Worm (Caenorhabditis elegans) whole organism, L3 larva: ENCODE data around the gene W01A11.7.

Experiments used
- R02D3.7 ChIP-seq: fragments of 150-350 bp; optimal IDR thresholded peaks from 2 replicates; lab custom pipeline; 2014; ENCODE audit warnings: missing biosample characterization, missing genetic modification characterization
- aly-2 ChIP-seq: fragments of 150-350 bp; optimal IDR thresholded peaks from 2 replicates; lab custom pipeline; 2014; ENCODE audit warnings: missing biosample characterization, missing genetic modification characterization
- ama-1 ChIP-seq: fragments of 150-350 bp; optimal IDR thresholded peaks from 2 replicates; lab custom pipeline; 2018
- ceh-16 ChIP-seq: sonication (generic microtip); optimal IDR thresholded peaks from 2 replicates; lab custom pipeline; 2017; ENCODE audit warnings: missing biosample characterization, missing genetic modification characterization
- ceh-28 ChIP-seq: fragments of 150-350 bp; optimal IDR thresholded peaks from 2 replicates; lab custom pipeline; 2014; ENCODE audit warnings: missing biosample characterization, missing genetic modification reagents, missing genetic modification characterization
- ceh-82 ChIP-seq: fragments of 150-350 bp; optimal IDR thresholded peaks from 2 replicates; lab custom pipeline; 2014; ENCODE audit warnings: missing biosample characterization, missing genetic modification characterization
- ceh-9 ChIP-seq: sonication (generic microtip); optimal IDR thresholded peaks from 2 replicates; lab custom pipeline; 2018; ENCODE audit warnings: missing biosample characterization, missing genetic modification characterization
- daf-12 ChIP-seq: fragments of 150-350 bp; optimal IDR thresholded peaks from 2 replicates; lab custom pipeline; 2014; ENCODE audit warnings: missing biosample characterization, missing genetic modification reagents, missing genetic modification characterization
- egl-27 ChIP-seq: sonication (generic microtip); optimal IDR thresholded peaks from 4 replicates; lab custom pipeline; 2017; ENCODE audit warnings: missing biosample characterization, missing genetic modification reagents, missing genetic modification characterization
- egl-5 ChIP-seq: fragments of 150-350 bp; optimal IDR thresholded peaks from 2 replicates; lab custom pipeline; 2017; ENCODE audit warnings: missing biosample characterization, missing genetic modification reagents, missing genetic modification characterization, inconsistent platforms
- elt-1 ChIP-seq: fragments of 150-350 bp; optimal IDR thresholded peaks from 2 replicates; lab custom pipeline; 2014; ENCODE audit warnings: missing biosample characterization, missing genetic modification characterization
- elt-2 ChIP-seq: sonication (generic microtip); optimal IDR thresholded peaks from 2 replicates; lab custom pipeline; 2016; ENCODE audit warnings: missing genetic modification reagents, mild to moderate bottlenecking, missing genetic modification characterization, missing compliant biosample characterization
- elt-3 ChIP-seq, 3 experiments: fragments of 150-350 bp in 1 of 3; sonication (generic microtip) in 2 of 3; optimal IDR thresholded peaks; 2 replicates in 2 of 3; 4 replicates in 1 of 3; lab custom pipeline; 2014 to 2017; ENCODE audit warnings: missing biosample characterization in 3 of 3, missing genetic modification characterization in 3 of 3
- fkh-10 ChIP-seq: sonication (generic microtip); optimal IDR thresholded peaks from 2 replicates; lab custom pipeline; 2017; ENCODE audit warnings: missing biosample characterization, missing genetic modification reagents, missing genetic modification characterization
- fkh-2 ChIP-seq: fragments of 150-350 bp; optimal IDR thresholded peaks from 2 replicates; lab custom pipeline; 2014; ENCODE audit warnings: missing biosample characterization, missing genetic modification reagents, missing genetic modification characterization
- fos-1 ChIP-seq: fragments of 150-350 bp; optimal IDR thresholded peaks from 2 replicates; lab custom pipeline; 2014; ENCODE audit warnings: missing biosample characterization, missing genetic modification characterization
- hmg-11 ChIP-seq: sonication (generic microtip); optimal IDR thresholded peaks from 2 replicates; lab custom pipeline; 2016; ENCODE audit warnings: missing genetic modification characterization, missing compliant biosample characterization
- jun-1 ChIP-seq: fragments of 150-350 bp; optimal IDR thresholded peaks from 2 replicates; lab custom pipeline; 2014; ENCODE audit warnings: missing biosample characterization, missing genetic modification reagents, missing genetic modification characterization
- lin-15B ChIP-seq: fragments of 150-350 bp; optimal IDR thresholded peaks from 2 replicates; lab custom pipeline; 2014; ENCODE audit warnings: missing biosample characterization, missing genetic modification characterization
- lin-39 ChIP-seq: fragments of 150-350 bp; optimal IDR thresholded peaks from 2 replicates; lab custom pipeline; 2018; ENCODE audit warnings: missing biosample characterization, missing genetic modification reagents, missing genetic modification characterization
- lsy-12 ChIP-seq: sonication (generic microtip); optimal IDR thresholded peaks from 2 replicates; lab custom pipeline; 2016; ENCODE audit warnings: mild to moderate bottlenecking, missing genetic modification characterization, missing compliant biosample characterization
- mdl-1 ChIP-seq: fragments of 150-350 bp; optimal IDR thresholded peaks from 2 replicates; lab custom pipeline; 2014; ENCODE audit warnings: missing biosample characterization, missing genetic modification characterization
- mml-1 ChIP-seq: fragments of 150-350 bp; sonication (generic microtip); optimal IDR thresholded peaks from 3 replicates; lab custom pipeline; 2014; ENCODE audit warnings: missing biosample characterization, missing genetic modification characterization
- nfya-1 ChIP-seq: sonication (generic microtip); optimal IDR thresholded peaks from 2 replicates; lab custom pipeline; 2017; ENCODE audit warnings: missing genetic modification characterization, mild to moderate bottlenecking, missing compliant biosample characterization, antibody characterized with exemption, moderate library complexity; ENCODE audit not compliant: insufficient read depth
- nhr-11 ChIP-seq: fragments of 150-350 bp; optimal IDR thresholded peaks from 2 replicates; lab custom pipeline; 2014; ENCODE audit warnings: missing biosample characterization, missing genetic modification characterization
- nhr-12 ChIP-seq: fragments of 150-350 bp; optimal IDR thresholded peaks from 2 replicates; lab custom pipeline; 2014; ENCODE audit warnings: missing biosample characterization, missing genetic modification characterization
- nhr-23 ChIP-seq: fragments of 150-350 bp; optimal IDR thresholded peaks from 2 replicates; lab custom pipeline; 2014; ENCODE audit warnings: missing biosample characterization, missing genetic modification reagents, missing genetic modification characterization
- nhr-237 ChIP-seq: fragments of 150-350 bp; optimal IDR thresholded peaks from 2 replicates; lab custom pipeline; 2014; ENCODE audit warnings: missing biosample characterization, missing genetic modification characterization
- nhr-25 ChIP-seq: sonication (generic microtip); optimal IDR thresholded peaks from 2 replicates; lab custom pipeline; 2017; ENCODE audit warnings: missing biosample characterization, missing genetic modification characterization
- nhr-28 ChIP-seq: fragments of 150-350 bp; optimal IDR thresholded peaks from 2 replicates; lab custom pipeline; 2014; ENCODE audit warnings: missing biosample characterization, missing genetic modification characterization
- nhr-43 ChIP-seq: sonication (generic microtip); optimal IDR thresholded peaks from 2 replicates; lab custom pipeline; 2016; ENCODE audit warnings: mild to moderate bottlenecking, missing genetic modification characterization, missing compliant biosample characterization; ENCODE audit not compliant: poor library complexity, severe bottlenecking
- nhr-76 ChIP-seq: fragments of 150-350 bp; sonication (generic microtip); optimal IDR thresholded peaks from 5 replicates; lab custom pipeline; 2014; ENCODE audit warnings: missing biosample characterization, missing genetic modification characterization
- nhr-77 ChIP-seq: fragments of 150-350 bp; optimal IDR thresholded peaks from 2 replicates; lab custom pipeline; 2014; ENCODE audit warnings: missing biosample characterization, missing genetic modification characterization
- pha-4 ChIP-seq: fragments of 150-350 bp; optimal IDR thresholded peaks from 2 replicates; lab custom pipeline; 2014; ENCODE audit warnings: missing biosample characterization, missing genetic modification reagents, missing genetic modification characterization
- pqm-1 ChIP-seq: fragments of 150-350 bp; optimal IDR thresholded peaks from 2 replicates; lab custom pipeline; 2017; ENCODE audit warnings: missing biosample characterization, missing genetic modification characterization, inconsistent platforms
- snpc-4 ChIP-seq: fragments of 150-350 bp; optimal IDR thresholded peaks from 2 replicates; lab custom pipeline; 2014; ENCODE audit warnings: missing biosample characterization, missing genetic modification characterization
- tbx-2 ChIP-seq: sonication (generic microtip); optimal IDR thresholded peaks from 2 replicates; lab custom pipeline; 2016; ENCODE audit warnings: mild to moderate bottlenecking, missing genetic modification characterization, missing compliant biosample characterization
- unc-39 ChIP-seq: sonication (generic microtip); optimal IDR thresholded peaks from 4 replicates; lab custom pipeline; 2017; ENCODE audit warnings: missing biosample characterization, missing genetic modification characterization
- unc-62 ChIP-seq: fragments of 150-350 bp; sonication (generic microtip); optimal IDR thresholded peaks from 4 replicates; lab custom pipeline; 2014; ENCODE audit warnings: missing biosample characterization, missing genetic modification reagents, missing genetic modification characterization
- zag-1 ChIP-seq: fragments of 150-350 bp; optimal IDR thresholded peaks from 2 replicates; lab custom pipeline; 2014; ENCODE audit warnings: missing biosample characterization, missing genetic modification characterization
- ztf-11 ChIP-seq: fragments of 150-350 bp; optimal IDR thresholded peaks from 2 replicates; lab custom pipeline; 2014; ENCODE audit warnings: missing biosample characterization, missing genetic modification characterization
- ztf-4 ChIP-seq: fragments of 150-350 bp; optimal IDR thresholded peaks from 2 replicates; lab custom pipeline; 2014; ENCODE audit warnings: missing biosample characterization, missing genetic modification characterization

Gene W01A11.7

ce11 chrV:6517305-6518224 lies 12.4 kb upstream of the W01A11.7 start:
- TF ChIP-seq nhr-11 (no peak), elt-1 (tag; lab: Kevin White, UChicago) (peak; percentile 52), ceh-28 (no peak), ama-1 (peak; percentile 74), ztf-11 (tag; lab: Kevin White, UChicago) (no peak), pqm-1 (peak; percentile 18), nhr-237 (no peak), ztf-4 (no peak), egl-5 (tag; lab: Kevin White, UChicago) (no peak), elt-3 (tag; optimal IDR thresholded peaks at IDR 0.05; lab: Kevin White, UChicago) (no peak), jun-1 (peak; percentile 22), snpc-4 (no peak), aly-2 (tag; lab: Kevin White, UChicago) (no peak), nhr-28 (tag; lab: Kevin White, UChicago) (no peak), fos-1 (tag; lab: Kevin White, UChicago) (no peak), R02D3.7 (tag; lab: Kevin White, UChicago) (no peak), nhr-77 (tag; lab: Kevin White, UChicago) (no peak), nhr-43 (peak; percentile 70), nhr-76 (no peak), nhr-25 (tag; lab: Kevin White, UChicago) (peak; percentile 86), mdl-1 (tag; lab: Kevin White, UChicago) (peak; percentile 73), nfya-1 (no peak), pha-4 (tag; lab: Kevin White, UChicago) (peak; percentile 72), lin-39 (tag; lab: Kevin White, UChicago) (peak; percentile 11), elt-2 (tag; lab: Kevin White, UChicago) (peak; percentile 35), nhr-23 (tag; lab: Kevin White, UChicago) (peak; percentile 37), lsy-12 (tag; lab: Kevin White, UChicago) (no peak)

DNA sequence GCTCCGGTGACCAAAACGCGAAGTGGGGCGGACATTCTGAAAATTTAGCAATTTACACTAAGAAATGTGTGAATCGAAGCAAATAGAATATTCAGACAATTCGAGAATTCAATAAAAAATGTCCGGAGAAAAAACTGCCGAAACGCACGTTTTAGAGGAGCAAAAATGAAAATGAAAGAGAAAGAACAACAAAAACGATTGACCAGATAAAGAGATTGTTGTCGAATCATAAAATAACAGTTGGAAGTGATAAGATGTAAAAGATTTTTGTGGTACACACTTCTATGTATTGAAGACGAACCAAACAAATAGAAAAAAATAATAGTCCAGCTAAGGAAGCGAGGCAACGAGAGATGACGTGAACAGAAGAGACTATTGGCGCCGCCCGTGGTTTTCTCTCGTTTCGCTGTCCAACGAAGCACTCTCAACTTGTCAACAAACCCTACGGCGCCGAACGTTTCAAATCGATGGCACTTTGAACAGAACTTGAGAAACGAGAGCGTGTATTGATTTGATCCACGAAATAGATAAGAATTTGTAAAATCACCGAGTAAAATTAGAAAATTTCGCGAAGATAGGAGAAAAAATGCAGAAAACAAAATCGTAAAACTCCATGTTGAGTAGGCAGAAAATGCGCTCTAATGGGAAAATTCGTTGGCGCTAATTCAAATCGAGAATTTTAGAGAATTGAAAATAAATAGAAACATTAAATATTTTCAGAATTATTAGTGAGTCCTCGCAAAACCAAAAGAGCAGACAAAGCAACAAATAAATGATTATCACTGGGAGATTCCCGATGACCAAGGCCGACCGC lies 11.5 kb upstream of the W01A11.7 start, which contains the start of gene mdh-1:
Gene mdh-1, minus strand, starts transcription at position 36 of the 814 bp plus-strand sequence.
- TF ChIP-seq elt-3 (tag; optimal IDR thresholded peaks at IDR 0.05; lab: Kevin White, UChicago) (no peak), lin-15B (tag; lab: Kevin White, UChicago) (peak; percentile 38), pha-4 (tag; lab: Kevin White, UChicago) (peak; percentile 70), ceh-28 (peak; percentile 55), nfya-1 (peak; percentile 10), tbx-2 (tag; lab: Kevin White, UChicago) (no peak), elt-2 (tag; lab: Kevin White, UChicago) (peak; percentile 30), hmg-11 (tag; lab: Kevin White, UChicago) (peak; percentile 31), aly-2 (tag; lab: Kevin White, UChicago) (no peak), pqm-1 (no peak), snpc-4 (peak; percentile 21)

DNA sequence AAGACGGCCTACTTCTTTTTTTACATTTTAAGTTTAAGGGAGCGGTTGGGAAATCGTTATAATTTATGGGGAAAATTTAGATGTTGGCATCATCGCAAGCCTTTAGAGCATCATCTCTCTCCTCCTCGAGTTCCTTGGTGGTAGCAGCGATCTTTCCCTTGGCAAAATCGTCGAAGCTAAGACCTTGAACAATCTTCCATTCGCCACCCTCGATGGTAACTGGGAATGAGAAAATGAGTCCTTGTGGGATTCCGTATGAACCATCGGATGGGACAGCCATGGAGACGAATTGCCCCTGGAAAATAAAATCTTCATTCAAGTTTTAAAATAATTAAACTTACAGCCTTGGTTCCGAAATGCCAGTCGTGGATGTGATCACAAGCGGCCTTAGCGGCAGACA lies 10.2 kb upstream of the W01A11.7 start:
- TF ChIP-seq egl-5 (tag; lab: Kevin White, UChicago) (no peak), ama-1 (no peak), elt-2 (tag; lab: Kevin White, UChicago) (no peak), nhr-76 (no peak), lsy-12 (tag; lab: Kevin White, UChicago) (no peak), nhr-77 (tag; lab: Kevin White, UChicago) (no peak), nhr-43 (no peak), ceh-82 (tag; lab: Kevin White, UChicago) (no peak)

DNA sequence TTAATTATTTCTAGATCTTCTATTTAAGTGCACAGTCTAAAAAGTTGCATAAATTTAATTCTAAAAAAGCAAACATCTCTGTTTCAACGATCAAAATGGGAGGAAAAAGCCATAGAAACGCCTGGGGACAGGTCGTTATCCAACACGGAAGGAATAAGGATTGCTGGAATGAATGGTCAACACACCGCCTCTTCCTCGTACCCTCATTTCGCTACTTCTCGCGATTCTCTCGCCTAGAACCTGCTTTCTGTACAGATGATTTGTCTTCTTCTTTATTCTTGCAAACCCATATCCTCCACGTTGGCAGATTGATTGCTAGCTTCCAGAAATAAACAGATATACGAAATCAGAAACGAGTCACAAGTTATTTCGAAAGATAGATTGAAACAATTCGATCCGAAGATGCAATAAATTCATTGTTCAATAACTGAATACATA lies 9.7 kb upstream of the W01A11.7 start, which contains the start of gene dpy-11:
Gene dpy-11, minus strand, starts transcription at position 354 of the 438 bp plus-strand sequence.
- TF ChIP-seq fos-1 (tag; lab: Kevin White, UChicago) (no peak), elt-3 (tag; optimal IDR thresholded peaks at IDR 0.05; lab: Kevin White, UChicago) (peak in 1 of 3 experiments; percentile 85), ceh-9 (tag; lab: Kevin White, UChicago) (no peak), fkh-10 (GFP tag; lab: Kevin White, UChicago) (no peak), aly-2 (tag; lab: Kevin White, UChicago) (no peak), fkh-2 (tag; lab: Kevin White, UChicago) (no peak), nhr-12 (tag; lab: Kevin White, UChicago) (no peak), ama-1 (peak; percentile 99), lin-39 (tag; lab: Kevin White, UChicago) (peak; percentile 24), pha-4 (tag; lab: Kevin White, UChicago) (no peak), nhr-43 (peak; percentile 85), mml-1 (no peak), nhr-11 (no peak), daf-12 (tag; lab: Kevin White, UChicago) (no peak), ztf-4 (no peak), tbx-2 (tag; lab: Kevin White, UChicago) (peak; percentile 43), ceh-82 (tag; lab: Kevin White, UChicago) (no peak), egl-27 (no peak), elt-1 (tag; lab: Kevin White, UChicago) (no peak), unc-62 (GFP tag; lab: Kevin White, UChicago) (no peak), ceh-16 (tag; lab: Kevin White, UChicago) (no peak), zag-1 (no peak), nhr-76 (no peak), unc-39 (tag; lab: Kevin White, UChicago) (no peak)
